Worm (Caenorhabditis elegans) whole organism, late embryonic: Measurements from ENCODE around the gene F53F4.1.
A peak's percentile ranks its signal among the peaks of the same experiment; 100 is the strongest.

Experiments
- K02D7.2 ChIP-seq: sonication (generic microtip); optimal IDR thresholded peaks from 2 replicates; lab custom pipeline; 2017; ENCODE audit warnings: mild to moderate bottlenecking, missing genetic modification characterization, missing compliant biosample characterization
- T23F11.4 ChIP-seq: fragments of 200-800 bp; sonication (Bioruptor generic); optimal IDR thresholded peaks from 2 replicates; lab custom pipeline; 2018; ENCODE audit warnings: mild to moderate bottlenecking, missing genetic modification characterization, missing compliant biosample characterization
- Y22D7AL.16 ChIP-seq: sonication (generic microtip); optimal IDR thresholded peaks from 2 replicates; lab custom pipeline; 2016; ENCODE audit warnings: missing genetic modification characterization, missing compliant biosample characterization
- ama-1 ChIP-seq: fragments of 150-350 bp; optimal IDR thresholded peaks from 2 replicates; lab custom pipeline; 2014
- ceh-14 ChIP-seq: sonication (generic microtip); optimal IDR thresholded peaks from 2 replicates; lab custom pipeline; 2016; ENCODE audit warnings: missing genotype, missing genetic modification characterization, missing compliant biosample characterization
- ceh-18 ChIP-seq: sonication (generic microtip); optimal IDR thresholded peaks from 2 replicates; lab custom pipeline; 2016; ENCODE audit warnings: missing genetic modification characterization, missing compliant biosample characterization
- ceh-19 ChIP-seq: fragments of 200-800 bp; sonication (Bioruptor generic); optimal IDR thresholded peaks from 2 replicates; lab custom pipeline; 2018; ENCODE audit warnings: mild to moderate bottlenecking, missing genetic modification characterization, missing compliant biosample characterization
- ceh-2 ChIP-seq: sonication (generic microtip); optimal IDR thresholded peaks from 2 replicates; lab custom pipeline; 2016; ENCODE audit warnings: missing genotype, missing genetic modification characterization, missing compliant biosample characterization
- ceh-22 ChIP-seq: sonication (generic microtip); optimal IDR thresholded peaks from 2 replicates; lab custom pipeline; 2017; ENCODE audit warnings: missing biosample characterization, missing genetic modification characterization
- ceh-31 ChIP-seq: sonication (generic microtip); optimal IDR thresholded peaks from 2 replicates; lab custom pipeline; 2016; ENCODE audit warnings: missing genetic modification characterization, missing compliant biosample characterization
- ceh-34 ChIP-seq: sonication (generic microtip); optimal IDR thresholded peaks from 2 replicates; lab custom pipeline; 2016; ENCODE audit warnings: mild to moderate bottlenecking, missing genetic modification characterization, missing compliant biosample characterization
- ceh-45 ChIP-seq: fragments of 200-800 bp; sonication (Bioruptor generic); IDR thresholded peaks from 2 replicates; pipeline ENCODE4 v1.3.6; 2022; ENCODE audit warnings: missing genetic modification reagents, missing genetic modification characterization, missing compliant biosample characterization
- ceh-48 ChIP-seq: sonication (generic microtip); optimal IDR thresholded peaks from 2 replicates; lab custom pipeline; 2016; ENCODE audit warnings: missing genetic modification characterization, inconsistent platforms, missing compliant biosample characterization
- che-1 ChIP-seq: sonication (generic microtip); optimal IDR thresholded peaks from 2 replicates; lab custom pipeline; 2016; ENCODE audit warnings: mild to moderate bottlenecking, missing genetic modification characterization, missing compliant biosample characterization
- elt-4 ChIP-seq: sonication (generic microtip); optimal IDR thresholded peaks from 2 replicates; lab custom pipeline; 2016; ENCODE audit warnings: missing genetic modification characterization, missing compliant biosample characterization
- ets-4 ChIP-seq: sonication (generic microtip); optimal IDR thresholded peaks from 2 replicates; lab custom pipeline; 2016; ENCODE audit warnings: missing genetic modification characterization, missing compliant biosample characterization
- fax-1 ChIP-seq: sonication (generic microtip); optimal IDR thresholded peaks from 2 replicates; lab custom pipeline; 2016; ENCODE audit warnings: missing genotype, missing genetic modification characterization, missing compliant biosample characterization
- fkh-6 ChIP-seq: sonication (generic microtip); optimal IDR thresholded peaks from 2 replicates; lab custom pipeline; 2016; ENCODE audit warnings: missing genetic modification characterization, missing compliant biosample characterization
- hlh-13 ChIP-seq: fragments of 200-800 bp; sonication (Bioruptor generic); optimal IDR thresholded peaks from 2 replicates; lab custom pipeline; 2018; ENCODE audit warnings: mild to moderate bottlenecking, missing genetic modification characterization, missing compliant biosample characterization
- hlh-15 ChIP-seq: sonication (generic microtip); optimal IDR thresholded peaks from 2 replicates; lab custom pipeline; 2016; ENCODE audit warnings: missing genetic modification characterization, missing compliant biosample characterization
- hlh-30 ChIP-seq: sonication (generic microtip); optimal IDR thresholded peaks from 2 replicates; lab custom pipeline; 2017; ENCODE audit warnings: antibody characterized with exemption, missing genetic modification characterization, missing compliant biosample characterization; ENCODE audit not compliant: insufficient read depth
- hlh-6 ChIP-seq: sonication (generic microtip); optimal IDR thresholded peaks from 2 replicates; lab custom pipeline; 2016; ENCODE audit warnings: missing genotype, missing genetic modification characterization, missing compliant biosample characterization
- madf-2 ChIP-seq: sonication (generic microtip); optimal IDR thresholded peaks from 2 replicates; lab custom pipeline; 2017; ENCODE audit warnings: missing genetic modification characterization, missing compliant biosample characterization
- mec-3 ChIP-seq: sonication (generic microtip); optimal IDR thresholded peaks from 2 replicates; lab custom pipeline; 2016; ENCODE audit warnings: borderline replicate concordance, missing genetic modification characterization, missing compliant biosample characterization
- nfya-1 ChIP-seq: sonication (generic microtip); optimal IDR thresholded peaks from 2 replicates; lab custom pipeline; 2017; ENCODE audit warnings: missing genetic modification characterization, mild to moderate bottlenecking, missing compliant biosample characterization, antibody characterized with exemption, moderate library complexity
- npax-4 ChIP-seq: sonication (generic microtip); optimal IDR thresholded peaks from 2 replicates; lab custom pipeline; 2016; ENCODE audit warnings: missing genetic modification characterization, missing compliant biosample characterization
- odd-2 ChIP-seq: sonication (generic microtip); optimal IDR thresholded peaks from 2 replicates; lab custom pipeline; 2017; ENCODE audit warnings: antibody characterized with exemption, mild to moderate bottlenecking, missing genetic modification characterization, missing compliant biosample characterization
- pat-9 ChIP-seq: fragments of 200-800 bp; sonication (Bioruptor generic); optimal IDR thresholded peaks from 2 replicates; lab custom pipeline; 2018; ENCODE audit warnings: mild to moderate bottlenecking, missing genetic modification characterization, moderate library complexity, missing compliant biosample characterization
- pax-1 ChIP-seq: fragments of 150-350 bp; optimal IDR thresholded peaks from 2 replicates; lab custom pipeline; 2014; ENCODE audit warnings: missing biosample characterization, missing genetic modification characterization
- pha-2 ChIP-seq: sonication (generic microtip); optimal IDR thresholded peaks from 2 replicates; lab custom pipeline; 2017; ENCODE audit warnings: mild to moderate bottlenecking, missing genetic modification characterization, missing compliant biosample characterization
- ref-2 ChIP-seq: sonication (generic microtip); optimal IDR thresholded peaks from 2 replicates; lab custom pipeline; 2016; ENCODE audit warnings: missing genetic modification characterization, missing compliant biosample characterization
- tbx-2 ChIP-seq: sonication (generic microtip); optimal IDR thresholded peaks from 2 replicates; lab custom pipeline; 2016; ENCODE audit warnings: missing genetic modification characterization, missing compliant biosample characterization
- tbx-7 ChIP-seq: sonication (generic microtip); optimal IDR thresholded peaks from 2 replicates; lab custom pipeline; 2016; ENCODE audit warnings: missing genotype, missing genetic modification characterization, missing compliant biosample characterization
- ttx-3 ChIP-seq: sonication (generic microtip); optimal IDR thresholded peaks from 2 replicates; lab custom pipeline; 2016; ENCODE audit warnings: missing genetic modification reagents, missing genetic modification characterization, missing compliant biosample characterization
- unc-86 ChIP-seq: sonication (generic microtip); optimal IDR thresholded peaks from 2 replicates; lab custom pipeline; 2016; ENCODE audit warnings: missing genetic modification characterization, missing compliant biosample characterization
- ztf-16 ChIP-seq: sonication (generic microtip); optimal IDR thresholded peaks from 2 replicates; lab custom pipeline; 2017; ENCODE audit warnings: missing genetic modification characterization, missing compliant biosample characterization

F53F4.1 gene

ce11 chrV:13568533-13568932, 16.1 kb upstream of the F53F4.1 start, which contains the start of the genes nuaf-1 and bir-2:
Gene nuaf-1 (minus strand): TSS chrV:13568630.
Gene bir-2 (plus strand): TSS chrV:13568850.
- TF ChIP-seq hlh-13 (GFP tag; lab: Kevin White, UChicago) (no peak), ceh-31 (tag; lab: Kevin White, UChicago) (peak; percentile 11)

ce11 chrV:13571714-13572258, 12.8 kb upstream of the F53F4.1 start, which contains the start of gene C50B8.4:
Gene C50B8.4 (plus strand): TSS chrV:13572012.
- no peak for TF ChIP-seq ceh-22 (tag; lab: Kevin White, UChicago)
- peak; percentile 1 for TF ChIP-seq ceh-48 (tag; lab: Kevin White, UChicago)
- TF ChIP-seq che-1 (tag; lab: Kevin White, UChicago): no peak
- TF ChIP-seq hlh-6 (tag; lab: Kevin White, UChicago): no peak

ce11 chrV:13575866-13576265, 8.7 kb upstream of the F53F4.1 start:
- no peak for TF ChIP-seq madf-2 (tag; lab: Kevin White, UChicago)
- TF ChIP-seq hlh-30: no peak
- TF ChIP-seq nfya-1 (tag; lab: Kevin White, UChicago): no peak
- no peak for TF ChIP-seq ceh-31 (tag; lab: Kevin White, UChicago)
- no peak for TF ChIP-seq che-1 (tag; lab: Kevin White, UChicago)
- no peak for TF ChIP-seq tbx-7
- no peak for TF ChIP-seq Y22D7AL.16 (tag; lab: Kevin White, UChicago)
- peak; percentile 13 for TF ChIP-seq tbx-2 (tag; lab: Kevin White, UChicago)
- TF ChIP-seq ceh-34: peak; percentile 67
- TF ChIP-seq K02D7.2 (tag; lab: Kevin White, UChicago): no peak
- TF ChIP-seq ceh-19 (GFP tag; lab: Kevin White, UChicago): peak; percentile 70
- peak; percentile 36 for TF ChIP-seq pha-2 (tag; lab: Kevin White, UChicago)

ce11 chrV:13576828-13577227, 7.8 kb upstream of the F53F4.1 start:
- TF ChIP-seq ceh-22 (tag; lab: Kevin White, UChicago) (no peak), odd-2 (tag; lab: Kevin White, UChicago) (no peak), nfya-1 (tag; lab: Kevin White, UChicago) (no peak), mec-3 (tag; lab: Kevin White, UChicago) (no peak), pat-9 (no peak), fax-1 (tag; lab: Kevin White, UChicago) (no peak), npax-4 (tag; lab: Kevin White, UChicago) (no peak), ets-4 (no peak), fkh-6 (tag; lab: Kevin White, UChicago) (no peak), hlh-6 (tag; lab: Kevin White, UChicago) (no peak), K02D7.2 (tag; lab: Kevin White, UChicago) (no peak), T23F11.4 (GFP tag; lab: Kevin White, UChicago) (no peak), unc-86 (tag; lab: Kevin White, UChicago) (no peak), madf-2 (tag; lab: Kevin White, UChicago) (no peak)

- TF ChIP-seq hlh-30 (no peak), hlh-15 (no peak), ttx-3 (tag; lab: Kevin White, UChicago) (no peak), ref-2 (tag; lab: Kevin White, UChicago) (no peak), ceh-14 (tag; lab: Kevin White, UChicago) (no peak), ceh-31 (tag; lab: Kevin White, UChicago) (no peak), pax-1 (tag; lab: Kevin White, UChicago) (no peak), ama-1 (lab: Kevin White, UChicago) (no peak), ceh-45 (GFP tag; lab: Robert Waterston, UW) (no peak), ceh-18 (tag; lab: Kevin White, UChicago) (no peak), ztf-16 (tag; lab: Kevin White, UChicago) (no peak), elt-4 (tag; lab: Kevin White, UChicago) (no peak), T23F11.4 (GFP tag; lab: Kevin White, UChicago) (no peak), ceh-2 (no peak)
Measured at ce11 chrV:13577463-13577862, 7.1 kb upstream of the F53F4.1 start.
